Worm (Caenorhabditis elegans) whole organism, young adult: Measurements from ENCODE around the gene srj-21.

ENCODE experiments used
- F10E7.11 ChIP-seq: sonication (generic microtip); optimal IDR thresholded peaks from 2 replicates; lab custom pipeline; 2017; ENCODE audit warnings: mild to moderate bottlenecking, missing genetic modification characterization, moderate library complexity, missing compliant biosample characterization
- ama-1 ChIP-seq, 3 experiments: fragments of 150-350 bp in 1 of 3; sonication (generic microtip) in 2 of 3; optimal IDR thresholded peaks; 2 replicates each; lab custom pipeline; 2014 to 2018; ENCODE audit warnings: missing biosample characterization in 2 of 3, missing genetic modification characterization in 2 of 3, missing genetic modification reagents in 2 of 3
- attf-5 ChIP-seq: fragments of 200-800 bp; sonication (Bioruptor generic); optimal IDR thresholded peaks from 2 replicates; lab custom pipeline; 2018; ENCODE audit warnings: mild to moderate bottlenecking, missing genetic modification characterization, missing compliant biosample characterization
- ceh-27 ChIP-seq: fragments of 200-800 bp; sonication (Bioruptor generic); optimal IDR thresholded peaks from 2 replicates; lab custom pipeline; 2018; ENCODE audit warnings: mild to moderate bottlenecking, missing genetic modification characterization, moderate library complexity, missing compliant biosample characterization
- die-1 ChIP-seq: sonication (generic microtip); optimal IDR thresholded peaks from 2 replicates; lab custom pipeline; 2016; ENCODE audit warnings: missing genotype, mild to moderate bottlenecking, missing genetic modification characterization, missing compliant biosample characterization
- dox-1 ChIP-seq: fragments of 200-800 bp; sonication (Bioruptor generic); IDR thresholded peaks from 2 replicates; pipeline ENCODE4 v1.3.6; 2022; ENCODE audit warnings: missing genetic modification reagents, missing genetic modification characterization, missing compliant biosample characterization
- hlh-26 ChIP-seq: fragments of 200-800 bp; sonication (Bioruptor generic); conservative IDR thresholded peaks from 2 replicates; pipeline ENCODE4 v1.3.6; 2022; ENCODE audit warnings: missing genetic modification reagents, missing genetic modification characterization, missing compliant biosample characterization
- sdz-38 ChIP-seq: sonication (generic microtip); optimal IDR thresholded peaks from 2 replicates; lab custom pipeline; 2016; ENCODE audit warnings: missing genotype, missing genetic modification characterization, missing compliant biosample characterization
- snpc-4 ChIP-seq, 5 experiments: fragments of 150-350 bp in 1 of 5; sonication (generic microtip) in 4 of 5; optimal IDR thresholded peaks; 2 replicates each; lab custom pipeline; 2014 to 2018; ENCODE audit warnings: missing genetic modification characterization in 5 of 5, missing biosample characterization in 3 of 5, antibody characterized with exemption in 2 of 5, mild to moderate bottlenecking in 2 of 5, missing compliant biosample characterization in 2 of 5, missing genotype in 2 of 5, moderate library complexity in 2 of 5, missing genetic modification reagents in 1 of 5
- zim-3 ChIP-seq: sonication (generic microtip); optimal IDR thresholded peaks from 2 replicates; lab custom pipeline; 2017; ENCODE audit warnings: mild to moderate bottlenecking, missing genetic modification characterization, moderate library complexity, missing compliant biosample characterization
- ztf-18 ChIP-seq: sonication (generic microtip); optimal IDR thresholded peaks from 2 replicates; lab custom pipeline; 2016; ENCODE audit warnings: missing genotype, mild to moderate bottlenecking, missing genetic modification characterization, missing compliant biosample characterization

DNA sequence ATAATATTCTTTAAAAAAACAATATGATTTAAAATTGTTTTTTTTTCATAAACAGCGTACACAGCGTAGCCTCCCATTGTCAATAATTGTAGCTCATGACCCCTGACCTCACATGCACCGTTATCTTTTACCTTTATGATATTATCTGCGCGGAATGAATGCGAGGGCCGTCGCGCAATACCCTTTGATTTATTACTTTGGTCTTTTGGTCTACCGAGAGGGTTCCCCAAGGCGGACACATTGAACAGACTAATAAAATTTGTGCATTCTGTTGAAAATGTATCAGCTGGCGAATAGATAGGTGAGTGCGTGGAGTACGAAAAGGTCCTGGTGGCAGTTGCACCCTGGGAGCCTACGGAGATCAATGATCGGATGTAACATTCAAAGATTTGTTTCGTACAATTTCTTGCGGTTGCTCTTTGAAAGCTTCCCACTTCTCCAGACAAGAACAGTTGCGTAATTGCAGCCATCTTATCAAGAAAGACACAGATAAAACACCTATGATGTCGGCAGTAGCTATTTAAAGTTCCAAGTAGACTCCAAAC is 24.8 kb upstream of the srj-21 start:
- TF ChIP-seq sdz-38 (tag; lab: Kevin White, UChicago): no peak
- TF ChIP-seq ama-1 (optimal IDR thresholded peaks at IDR 0.05; lab: Kevin White, UChicago): no peak
- no peak for TF ChIP-seq ama-1 (GFP tag; optimal IDR thresholded peaks at IDR 0.05; lab: Kevin White, UChicago)
- TF ChIP-seq snpc-4 (GFP tag; optimal IDR thresholded peaks at IDR 0.05; lab: Kevin White, UChicago): no peak
- no peak for TF ChIP-seq snpc-4 (tag; optimal IDR thresholded peaks at IDR 0.05; lab: Kevin White, UChicago)
- TF ChIP-seq ceh-27 (GFP tag; lab: Kevin White, UChicago): no peak
- TF ChIP-seq zim-3 (tag; lab: Kevin White, UChicago): no peak
- TF ChIP-seq dox-1 (GFP tag; lab: Robert Waterston, UW): no peak
- TF ChIP-seq die-1 (tag; lab: Kevin White, UChicago): no peak
- TF ChIP-seq ztf-18: no peak
- no peak for TF ChIP-seq attf-5 (GFP tag; lab: Kevin White, UChicago)
- TF ChIP-seq hlh-26 (GFP tag; lab: Robert Waterston, UW): no peak
- no peak for TF ChIP-seq F10E7.11 (tag; lab: Kevin White, UChicago)
